Worm (Caenorhabditis elegans) whole organism, L4 larva: ENCODE data around the gene hex-5.

Experiments used
- daf-19 ChIP-seq: fragments of 200-800 bp; sonication (Bioruptor generic); conservative IDR thresholded peaks from 2 replicates; pipeline ENCODE4 v1.3.6; 2022; ENCODE audit warnings: missing genetic modification characterization, missing compliant biosample characterization
- fos-1 ChIP-seq: fragments of 150-350 bp; optimal IDR thresholded peaks from 2 replicates; lab custom pipeline; 2014; ENCODE audit warnings: missing biosample characterization, missing genetic modification characterization
- zag-1 ChIP-seq: fragments of 150-350 bp; optimal IDR thresholded peaks from 2 replicates; lab custom pipeline; 2014; ENCODE audit warnings: missing biosample characterization, missing genetic modification characterization

- TF ChIP-seq daf-19 (GFP tag; lab: Robert Waterston, UW) = no peak
- TF ChIP-seq zag-1 (tag; lab: Kevin White, UChicago) = no peak
- TF ChIP-seq fos-1 (tag; lab: Kevin White, UChicago) = no peak
These were observed 4.6 kb downstream of the hex-5 start for ce11 chrX:14900487-14900886.
